Worm (Caenorhabditis elegans): ENCODE data around the gene rap-2.

- TF ChIP-seq ceh-6 (GFP tag; optimal IDR thresholded peaks at IDR 0.05) (no peak), eyg-1 (tag; optimal IDR thresholded peaks at IDR 0.05) (no peak), pha-4 (tag; optimal IDR thresholded peaks at IDR 0.05) (no peak), mec-3 (tag; optimal IDR thresholded peaks at IDR 0.05; ENCODE audit: borderline replicate concordance) (no peak), ets-4 (tag; optimal IDR thresholded peaks at IDR 0.05) (no peak), dmd-4 (tag; optimal IDR thresholded peaks at IDR 0.05; ENCODE audit: borderline replicate concordance) (no peak)
These were observed 28.8 kb upstream of the rap-2 start, which contains the start of gene txt-12 for ce11 chrV:15092666-15093065.
